Fruit fly (Drosophila melanogaster): ENCODE measurements around the gene CG9175.

CG9175 gene

DNA sequence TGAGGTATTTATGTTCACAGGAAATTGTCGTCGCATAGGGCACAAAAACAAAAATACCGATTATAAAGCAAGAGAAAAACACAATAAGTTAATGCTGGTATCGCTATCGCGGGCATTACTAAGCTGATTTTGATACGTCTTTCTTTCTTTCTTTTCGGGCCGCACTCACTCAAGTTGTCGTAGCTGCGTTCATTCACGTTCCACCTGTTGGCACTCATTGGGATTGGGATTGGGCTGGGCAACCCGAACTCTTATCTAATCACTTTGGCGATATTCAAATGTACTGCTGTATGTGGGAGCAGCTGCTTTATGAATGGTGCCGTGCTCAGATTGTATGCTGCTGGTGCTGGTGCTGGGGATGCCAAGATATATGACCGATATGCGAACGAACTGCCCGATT, 14.1 kb downstream of the CG9175 start (continued):
- TF ChIP-seq Taf1 (GFP tag; IDR thresholded peaks at IDR 0.05), result no peak
- peak; percentile 9 for TF ChIP-seq CG10543 (GFP tag; optimal IDR thresholded peaks at IDR 0.05)

DNA sequence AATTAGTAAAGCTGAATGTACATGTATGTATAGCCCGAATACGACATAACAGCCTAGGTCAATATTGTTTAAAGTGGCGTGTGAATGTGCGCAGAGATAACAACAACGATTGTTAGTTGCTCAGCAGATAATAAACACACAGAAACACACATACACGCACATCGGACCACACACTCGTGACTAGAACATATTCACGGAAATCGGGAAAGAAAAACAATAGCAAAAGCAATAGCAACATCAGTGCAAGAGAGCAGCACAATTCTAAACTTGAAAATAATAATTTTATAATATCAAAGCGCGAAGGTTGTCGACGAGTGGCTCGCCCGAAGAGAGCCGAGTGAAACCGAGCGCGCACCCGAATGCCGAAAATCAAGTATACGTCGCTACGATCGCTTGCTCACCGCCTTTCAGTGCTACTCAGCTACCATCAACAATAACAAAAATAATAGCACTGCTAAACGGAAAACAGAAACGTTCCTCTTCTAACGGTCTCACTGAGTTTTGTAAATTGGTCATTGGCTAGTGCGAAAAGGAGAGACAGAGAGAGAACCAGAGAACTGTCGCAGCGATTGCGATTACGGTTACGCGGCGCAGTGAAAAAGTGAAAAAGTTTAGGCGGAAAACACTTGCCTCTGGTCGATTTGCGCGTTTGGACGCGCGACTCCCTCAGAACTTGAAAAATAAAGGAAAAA, 15.7 kb downstream of the CG9175 start:
- TF ChIP-seq slbo (GFP tag; IDR thresholded peaks at IDR 0.05) (no peak), ab (GFP tag; optimal IDR thresholded peaks at IDR 0.05) (no peak), Med (GFP tag) (peak; percentile 73), CkIIα-i1 (GFP tag; IDR thresholded peaks at IDR 0.05) (no peak), Hmr (GFP tag; optimal IDR thresholded peaks at IDR 0.05) (peak; percentile 76), wek (GFP tag; optimal IDR thresholded peaks at IDR 0.05) (peak; percentile 50), Ets65A (GFP tag) (peak; percentile 60), CG9437 (GFP tag; optimal IDR thresholded peaks at IDR 0.05) (no peak), vnd (GFP tag; IDR thresholded peaks at IDR 0.05; ENCODE audit: partially characterized antibody) (0 out of 3 replicates have a peak, but pooled peaks have one; percentile 21), Aef1 (GFP tag; IDR thresholded peaks at IDR 0.05) (peak; percentile 17; the same call in 1 of the 3 replicates), CG17328 (GFP tag; IDR thresholded peaks at IDR 0.05) (no peak), CG15479 (GFP tag; optimal IDR thresholded peaks at IDR 0.05) (no peak), lmd (GFP tag; IDR thresholded peaks at IDR 0.05) (no peak), gfzf (GFP tag; optimal IDR thresholded peaks at IDR 0.05) (no peak), Oaz (GFP tag; IDR thresholded peaks at IDR 0.05) (no peak), Sox100B (GFP tag; optimal IDR thresholded peaks at IDR 0.05) (peak; percentile 35), ftz-f1 (GFP tag; optimal IDR thresholded peaks at IDR 0.05) (peak; percentile 96), bowl (GFP tag; IDR thresholded peaks at IDR 0.05) (no peak), CG12071 (GFP tag; optimal IDR thresholded peaks at IDR 0.05) (peak; percentile 55), CG3281 (GFP tag; optimal IDR thresholded peaks at IDR 0.05) (peak; percentile 32), PHDP (tag; optimal IDR thresholded peaks at IDR 0.05) (peak; percentile 40), Atf-2 (GFP tag; optimal IDR thresholded peaks at IDR 0.05) (no peak), CG17912 (GFP tag; optimal IDR thresholded peaks at IDR 0.05) (peak; percentile 25), Chrac-16 (GFP tag; optimal IDR thresholded peaks at IDR 0.05) (no peak), CG7372 (GFP tag; IDR thresholded peaks at IDR 0.05) (0 out of 2 replicates have a peak, but pooled peaks have one; percentile 51), CG12155 (GFP tag; optimal IDR thresholded peaks at IDR 0.05) (peak; percentile 27), CG2889 (GFP tag; IDR thresholded peaks at IDR 0.05) (no peak), Trl (optimal IDR thresholded peaks at IDR 0.05) (peak; percentile 10 to 87), Trl (GFP tag; optimal IDR thresholded peaks at IDR 0.05) (no peak), CG13296 (GFP tag; optimal IDR thresholded peaks at IDR 0.05) (peak; percentile 53), Eip74EF (GFP tag; optimal IDR thresholded peaks at IDR 0.05) (peak in 1 of 2 experiments; percentile 88), B-H1 (GFP tag; IDR thresholded peaks at IDR 0.05) (no peak), CG6791 (GFP tag; IDR thresholded peaks at IDR 0.05; ENCODE audit: partially characterized antibody) (0 out of 3 replicates have a peak, but pooled peaks have one; percentile 13), CG17829 (tag; optimal IDR thresholded peaks at IDR 0.05) (no peak), CG8281 (tag; optimal IDR thresholded peaks at IDR 0.05) (no peak), Elba2 (GFP tag; optimal IDR thresholded peaks at IDR 0.05) (no peak), insv (GFP tag; optimal IDR thresholded peaks at IDR 0.05) (no peak), chinmo (GFP tag; IDR thresholded peaks at IDR 0.05; ENCODE audit: partially characterized antibody) (peak; percentile 96; the same call in 3 of the 4 replicates), cwo (GFP tag; optimal IDR thresholded peaks at IDR 0.05) (peak; percentile 89), CG18476 (GFP tag; optimal IDR thresholded peaks at IDR 0.05) (no peak), sens (GFP tag) (peak; percentile 83), ap (GFP tag; IDR thresholded peaks at IDR 0.05) (no peak), CG12769 (tag; optimal IDR thresholded peaks at IDR 0.05) (peak; percentile 70), CG10321 (GFP tag; IDR thresholded peaks at IDR 0.05) (no peak), Fer2 (tag; optimal IDR thresholded peaks at IDR 0.05) (peak; percentile 7), schlank (tag; optimal IDR thresholded peaks at IDR 0.05) (peak; percentile 8)
